Fruit fly (Drosophila melanogaster) whole organism, wandering third instar larva: ENCODE data around the gene CG14270.

Source experiments
- Sp1 ChIP-seq: fragments of 200-800 bp; sonication (Bioruptor generic); optimal IDR thresholded peaks from 3 replicates; lab custom pipeline; 2019; ENCODE audit warnings: missing biosample characterization, mild to moderate bottlenecking, missing genetic modification characterization, moderate library complexity
- dmrt93B ChIP-seq: fragments of 200-800 bp; sonication (Bioruptor generic); optimal IDR thresholded peaks from 2 replicates; lab custom pipeline; 2018; ENCODE audit warnings: missing biosample characterization, mild to moderate bottlenecking, missing genetic modification characterization
- pan ChIP-seq: fragments of >200 bp; optimal IDR thresholded peaks from 2 replicates; lab custom pipeline; 2017

DNA sequence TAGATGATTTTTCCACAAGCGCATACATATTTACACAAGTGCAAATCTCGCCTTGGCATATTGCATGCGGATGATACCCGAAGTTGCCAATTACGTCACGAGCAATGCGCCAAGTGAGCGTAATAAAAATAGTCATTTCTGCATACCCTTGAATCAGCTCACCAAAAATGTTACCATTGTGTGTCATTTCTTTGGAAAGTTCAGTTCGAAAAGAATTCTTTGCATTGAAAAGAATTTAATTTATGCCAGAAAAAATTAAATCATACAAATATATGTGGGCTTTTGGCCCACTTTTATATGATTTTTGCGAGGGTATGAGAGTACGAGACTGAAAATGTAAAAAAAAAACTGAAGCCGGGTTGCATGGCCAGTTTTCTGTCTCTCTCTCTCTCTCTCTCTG is 33.3 kb downstream of the CG14270 start:
- TF ChIP-seq dmrt93B (GFP tag; lab: Kevin White, UChicago) (no peak), Sp1 (GFP tag; lab: Kevin White, UChicago) (no peak), pan (no peak)
